Worm (Caenorhabditis elegans) whole organism, L2 larva: ENCODE measurements around the gene lin-42.

Source experiments
- C34F6.9 ChIP-seq: fragments of 150-350 bp; optimal IDR thresholded peaks from 2 replicates; lab custom pipeline; 2014; ENCODE audit warnings: missing biosample characterization, missing genetic modification characterization
- F13H6.1 ChIP-seq: sonication (generic microtip); optimal IDR thresholded peaks from 2 replicates; lab custom pipeline; 2016; ENCODE audit warnings: missing genetic modification characterization, missing compliant biosample characterization
- Y55F3AM.14 ChIP-seq: fragments of 200-800 bp; sonication (Bioruptor generic); optimal IDR thresholded peaks from 2 replicates; lab custom pipeline; 2018; ENCODE audit warnings: mild to moderate bottlenecking, missing genetic modification characterization, missing compliant biosample characterization
- ZK546.5 ChIP-seq: sonication (generic microtip); optimal IDR thresholded peaks from 2 replicates; lab custom pipeline; 2017; ENCODE audit warnings: missing biosample characterization, missing genetic modification characterization
- blmp-1 ChIP-seq: sonication (generic microtip); optimal IDR thresholded peaks from 2 replicates; lab custom pipeline; 2017; ENCODE audit warnings: missing genetic modification characterization, mild to moderate bottlenecking, missing compliant biosample characterization, antibody characterized with exemption, moderate library complexity; ENCODE audit not compliant: insufficient read depth
- ceh-16 ChIP-seq: fragments of 150-350 bp; optimal IDR thresholded peaks from 2 replicates; lab custom pipeline; 2014; ENCODE audit warnings: missing biosample characterization, missing genetic modification characterization
- ceh-82 ChIP-seq: fragments of 150-350 bp; optimal IDR thresholded peaks from 2 replicates; lab custom pipeline; 2014; ENCODE audit warnings: missing biosample characterization, missing genetic modification characterization
- crh-2 ChIP-seq: sonication (generic microtip); optimal IDR thresholded peaks from 2 replicates; lab custom pipeline; 2017; ENCODE audit warnings: missing biosample characterization, missing genetic modification characterization
- dmd-4 ChIP-seq: sonication (generic microtip); optimal IDR thresholded peaks from 2 replicates; lab custom pipeline; 2017; ENCODE audit warnings: missing biosample characterization, missing genetic modification characterization
- egl-27 ChIP-seq: sonication (generic microtip); optimal IDR thresholded peaks from 3 replicates; lab custom pipeline; 2017; ENCODE audit warnings: missing biosample characterization, missing genetic modification reagents, missing genetic modification characterization
- elt-1 ChIP-seq: fragments of 150-350 bp; optimal IDR thresholded peaks from 2 replicates; lab custom pipeline; 2014; ENCODE audit warnings: missing biosample characterization, missing genetic modification characterization
- fos-1 ChIP-seq: fragments of 150-350 bp; optimal IDR thresholded peaks from 2 replicates; lab custom pipeline; 2014; ENCODE audit warnings: missing biosample characterization, missing genetic modification characterization
- lin-11 ChIP-seq: fragments of 150-350 bp; sonication (generic microtip); optimal IDR thresholded peaks from 2 replicates; lab custom pipeline; 2014; ENCODE audit warnings: missing biosample characterization, missing genetic modification characterization, inconsistent platforms, mixed read lengths
- lin-13 ChIP-seq: fragments of 150-350 bp; optimal IDR thresholded peaks from 2 replicates; lab custom pipeline; 2014; ENCODE audit warnings: missing biosample characterization, missing genetic modification reagents, missing genetic modification characterization
- lin-39 ChIP-seq: fragments of 150-350 bp; optimal IDR thresholded peaks from 2 replicates; lab custom pipeline; 2014; ENCODE audit warnings: missing biosample characterization, missing genetic modification reagents, missing genetic modification characterization
- lsy-2 ChIP-seq, 2 experiments: fragments of 150-350 bp in 1 of 2; sonication (generic microtip) in 1 of 2; optimal IDR thresholded peaks; 2 replicates each; lab custom pipeline; 2014 to 2017; ENCODE audit warnings: missing biosample characterization in 2 of 2, missing genetic modification characterization in 2 of 2
- mab-5 ChIP-seq: fragments of 150-350 bp; optimal IDR thresholded peaks from 2 replicates; lab custom pipeline; 2014; ENCODE audit warnings: missing biosample characterization, missing genetic modification characterization
- mbf-1 ChIP-seq: sonication (generic microtip); optimal IDR thresholded peaks from 2 replicates; lab custom pipeline; 2017; ENCODE audit warnings: missing biosample characterization, missing genetic modification characterization
- mdl-1 ChIP-seq, 2 experiments: fragments of 150-350 bp in 1 of 2; sonication (generic microtip) in 1 of 2; optimal IDR thresholded peaks; 2 replicates each; lab custom pipeline; 2017; ENCODE audit warnings: missing biosample characterization in 2 of 2, missing genetic modification characterization in 2 of 2
- nhr-11 ChIP-seq: fragments of 150-350 bp; optimal IDR thresholded peaks from 2 replicates; lab custom pipeline; 2014; ENCODE audit warnings: missing biosample characterization, missing genetic modification characterization
- nhr-129 ChIP-seq: fragments of 150-350 bp; optimal IDR thresholded peaks from 2 replicates; lab custom pipeline; 2014; ENCODE audit warnings: missing biosample characterization, missing genetic modification characterization
- nhr-21 ChIP-seq: fragments of 150-350 bp; optimal IDR thresholded peaks from 2 replicates; lab custom pipeline; 2014; ENCODE audit warnings: missing biosample characterization, missing genetic modification characterization
- nhr-23 ChIP-seq: fragments of 150-350 bp; optimal IDR thresholded peaks from 2 replicates; lab custom pipeline; 2014; ENCODE audit warnings: missing biosample characterization, missing genetic modification reagents, missing genetic modification characterization
- nhr-237 ChIP-seq: fragments of 150-350 bp; optimal IDR thresholded peaks from 2 replicates; lab custom pipeline; 2014; ENCODE audit warnings: missing biosample characterization, missing genetic modification characterization
- nhr-25 ChIP-seq: fragments of 150-350 bp; sonication (generic microtip); optimal IDR thresholded peaks from 3 replicates; lab custom pipeline; 2014; ENCODE audit warnings: missing biosample characterization, missing genetic modification characterization
- nhr-6 ChIP-seq: fragments of 150-350 bp; optimal IDR thresholded peaks from 2 replicates; lab custom pipeline; 2014; ENCODE audit warnings: missing biosample characterization, missing genetic modification characterization
- nhr-77 ChIP-seq: fragments of 150-350 bp; optimal IDR thresholded peaks from 2 replicates; lab custom pipeline; 2014; ENCODE audit warnings: missing biosample characterization, missing genetic modification characterization
- peb-1 ChIP-seq: fragments of 150-350 bp; optimal IDR thresholded peaks from 2 replicates; lab custom pipeline; 2014; ENCODE audit warnings: missing biosample characterization, missing genetic modification characterization
- sem-4 ChIP-seq: fragments of 150-350 bp; optimal IDR thresholded peaks from 2 replicates; lab custom pipeline; 2014; ENCODE audit warnings: missing biosample characterization, missing genetic modification reagents, missing genetic modification characterization
- skn-1 ChIP-seq: sonication (generic microtip); optimal IDR thresholded peaks from 2 replicates; lab custom pipeline; 2017; ENCODE audit warnings: missing biosample characterization, missing genetic modification characterization
- sma-3 ChIP-seq: sonication (generic microtip); optimal IDR thresholded peaks from 2 replicates; lab custom pipeline; 2016; ENCODE audit warnings: missing genetic modification reagents, missing genetic modification characterization, missing compliant biosample characterization
- sma-9 ChIP-seq, 2 experiments: fragments of 150-350 bp in 1 of 2; sonication (generic microtip) in 1 of 2; optimal IDR thresholded peaks; 2 replicates each; lab custom pipeline; 2014 to 2016; ENCODE audit warnings: missing genetic modification characterization in 2 of 2, mild to moderate bottlenecking in 1 of 2, missing biosample characterization in 1 of 2, missing compliant biosample characterization in 1 of 2, missing genetic modification reagents in 1 of 2, moderate library complexity in 1 of 2
- snpc-4 ChIP-seq: fragments of 150-350 bp; optimal IDR thresholded peaks from 2 replicates; lab custom pipeline; 2014; ENCODE audit warnings: missing biosample characterization, missing genetic modification characterization
- unc-62 ChIP-seq: fragments of 150-350 bp; optimal IDR thresholded peaks from 2 replicates; lab custom pipeline; 2014; ENCODE audit warnings: missing biosample characterization, missing genetic modification reagents, missing genetic modification characterization
- zag-1 ChIP-seq: fragments of 150-350 bp; optimal IDR thresholded peaks from 2 replicates; lab custom pipeline; 2014; ENCODE audit warnings: missing biosample characterization, missing genetic modification characterization
- ztf-1 ChIP-seq: fragments of 200-800 bp; sonication (Bioruptor generic); conservative IDR thresholded peaks from 2 replicates; pipeline ENCODE4 v1.3.6; 2022; ENCODE audit warnings: missing genetic modification characterization, missing compliant biosample characterization
- ztf-11 ChIP-seq: sonication (generic microtip); optimal IDR thresholded peaks from 2 replicates; lab custom pipeline; 2017; ENCODE audit warnings: missing biosample characterization, missing genetic modification characterization
- ztf-4 ChIP-seq: fragments of 150-350 bp; optimal IDR thresholded peaks from 2 replicates; lab custom pipeline; 2014; ENCODE audit warnings: missing biosample characterization, missing genetic modification characterization

lin-42 gene

DNA sequence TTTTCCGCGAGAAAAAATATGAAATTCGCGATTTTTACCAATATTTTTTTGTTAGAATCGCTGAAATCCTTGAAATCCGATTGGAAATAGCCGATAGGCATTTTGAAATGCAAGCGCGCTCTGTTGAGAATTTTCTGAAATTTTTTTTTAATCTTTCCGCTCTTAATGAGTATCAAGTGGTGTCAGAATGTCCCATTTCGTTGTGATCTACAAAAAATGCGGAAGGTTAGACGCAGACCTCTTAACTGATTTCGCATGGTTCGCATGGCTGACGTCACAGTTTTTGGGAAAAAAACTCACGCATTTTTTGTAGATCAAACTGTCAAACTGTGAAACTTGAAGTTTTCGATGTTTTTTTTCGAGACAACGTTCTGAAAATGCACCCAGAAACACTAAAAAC, 19.7 kb upstream of the lin-42 start, which contains the start of gene srw-66:
Gene srw-66 (minus strand): TSS at position 101 of the 400 bp plus-strand sequence.
- TF ChIP-seq zag-1 (tag; lab: Kevin White, UChicago) = no peak
- no peak for TF ChIP-seq nhr-77 (tag; lab: Kevin White, UChicago)
- TF ChIP-seq egl-27 (tag; lab: Kevin White, UChicago) = no peak
- TF ChIP-seq mbf-1 (tag; lab: Kevin White, UChicago) = no peak

DNA sequence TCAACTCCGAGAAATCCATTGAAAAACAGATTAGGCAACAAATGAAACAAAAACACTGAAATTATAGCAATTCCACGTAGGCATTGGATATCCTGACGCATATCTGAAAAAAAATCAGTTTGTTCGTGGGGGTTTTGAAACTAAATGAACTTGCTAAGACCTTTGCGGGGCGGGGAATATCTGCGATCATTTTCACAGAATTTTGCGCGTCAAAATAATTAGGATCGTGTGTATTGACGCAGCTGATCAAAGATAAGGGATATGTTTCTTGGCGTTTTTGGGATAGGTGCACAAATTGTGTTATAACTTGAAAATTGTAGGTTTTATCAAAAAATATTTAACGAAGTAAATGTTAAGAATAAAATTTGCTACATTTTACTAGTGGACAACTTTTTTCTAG, 14.6 kb upstream of the lin-42 start, which contains the start of gene oac-30:
Gene oac-30 (minus strand): TSS at position 101 of the 400 bp plus-strand sequence.
- TF ChIP-seq nhr-11 (tag; lab: Kevin White, UChicago) = no peak
- TF ChIP-seq Y55F3AM.14 (GFP tag; lab: Kevin White, UChicago) = no peak
- no peak for TF ChIP-seq mbf-1 (tag; lab: Kevin White, UChicago)
- no peak for TF ChIP-seq sma-3 (GFP tag; lab: Kevin White, UChicago)
- TF ChIP-seq fos-1 (tag; lab: Kevin White, UChicago) = no peak
- no peak for TF ChIP-seq lsy-2 (tag; optimal IDR thresholded peaks at IDR 0.05; lab: Kevin White, UChicago)
- TF ChIP-seq mab-5 (tag; lab: Kevin White, UChicago) = no peak
- TF ChIP-seq nhr-77 (tag; lab: Kevin White, UChicago) = no peak
- TF ChIP-seq blmp-1 = no peak
- TF ChIP-seq skn-1 = no peak
- no peak for TF ChIP-seq sma-9 (GFP tag; optimal IDR thresholded peaks at IDR 0.05; lab: Kevin White, UChicago)
- no peak for TF ChIP-seq sma-9 (tag; optimal IDR thresholded peaks at IDR 0.05; lab: Kevin White, UChicago)
- no peak for TF ChIP-seq crh-2 (tag; lab: Kevin White, UChicago)
- no peak for TF ChIP-seq C34F6.9 (tag; lab: Kevin White, UChicago)
- TF ChIP-seq dmd-4 (tag; lab: Kevin White, UChicago) = no peak
- TF ChIP-seq ZK546.5 (tag; lab: Kevin White, UChicago) = no peak
- no peak for TF ChIP-seq nhr-23 (tag; lab: Kevin White, UChicago)
- TF ChIP-seq ceh-16 (tag; lab: Kevin White, UChicago) = no peak
- TF ChIP-seq peb-1 (tag; lab: Kevin White, UChicago) = no peak

DNA sequence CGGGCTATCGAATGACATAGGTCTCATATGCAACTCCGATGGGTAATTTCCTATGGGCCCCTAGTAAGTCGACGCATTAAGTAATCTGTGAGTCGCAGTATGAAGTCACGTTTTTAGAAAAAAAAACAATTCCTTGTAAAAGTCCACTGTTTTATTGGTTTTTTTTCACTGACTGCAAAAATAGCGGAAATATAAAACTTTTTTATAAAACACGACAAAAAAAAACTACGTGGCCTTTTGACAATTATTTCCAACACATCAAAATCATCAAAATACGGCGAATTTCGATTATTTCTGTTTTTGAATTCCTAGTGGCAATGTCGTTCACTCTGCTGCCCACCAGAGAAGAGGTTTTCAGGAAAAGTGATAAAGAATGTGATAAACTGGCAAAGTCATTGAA, 6.5 kb upstream of the lin-42 start, which contains the start of gene clpr-2:
Gene clpr-2 (plus strand): TSS at position 301 of the 400 bp plus-strand sequence.
- TF ChIP-seq lin-11 = no peak
- TF ChIP-seq ztf-11 (tag; lab: Kevin White, UChicago) = no peak
- TF ChIP-seq nhr-23 (tag; lab: Kevin White, UChicago) = no peak
- TF ChIP-seq sma-9 (GFP tag; optimal IDR thresholded peaks at IDR 0.05; lab: Kevin White, UChicago) = no peak
- no peak for TF ChIP-seq sma-9 (tag; optimal IDR thresholded peaks at IDR 0.05; lab: Kevin White, UChicago)
- TF ChIP-seq snpc-4 (tag; lab: Kevin White, UChicago) = no peak

DNA sequence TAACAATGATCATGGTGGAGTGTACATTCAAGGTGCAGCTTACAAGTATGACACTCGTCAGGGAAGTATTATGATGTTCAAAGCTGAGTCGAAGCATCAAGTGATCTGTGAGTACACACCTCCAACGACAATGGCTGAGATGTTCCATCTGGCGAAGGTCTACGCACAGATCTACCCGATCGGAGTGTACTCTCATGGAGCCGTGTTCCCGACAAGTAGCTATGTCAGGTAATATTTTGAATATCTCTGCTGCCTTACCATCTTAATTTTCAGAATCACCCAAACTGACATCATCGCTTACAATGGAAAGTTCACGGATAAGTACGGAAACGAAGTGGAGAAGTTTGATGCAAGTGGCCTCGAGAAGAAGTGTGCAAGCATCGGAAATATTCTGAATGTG, 4.6 kb upstream of the lin-42 start:
- no peak for TF ChIP-seq lin-39
- no peak for TF ChIP-seq mab-5 (tag; lab: Kevin White, UChicago)

DNA sequence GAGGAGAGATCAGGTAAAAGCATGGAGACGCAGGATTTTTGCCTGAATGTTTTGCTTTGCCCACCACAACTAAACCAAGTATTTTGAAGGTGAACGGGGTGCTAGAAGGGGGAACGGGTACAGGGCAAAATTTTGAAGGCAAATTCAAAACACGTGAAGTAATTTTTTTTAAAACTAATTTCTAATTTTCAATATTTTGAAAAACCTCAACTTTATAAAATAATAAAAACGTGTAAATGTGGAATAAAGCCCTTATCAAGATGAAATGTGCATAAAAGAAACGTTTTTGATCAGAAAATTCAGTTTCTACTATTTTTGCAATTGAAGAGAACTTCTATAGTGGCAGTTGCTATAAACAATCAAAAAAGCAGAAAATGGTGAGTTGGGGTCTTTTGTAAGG, 3.5 kb upstream of the lin-42 start, which contains the start of gene clec-119:
Gene clec-119 (plus strand): TSS at position 301 of the 400 bp plus-strand sequence.
- no peak for TF ChIP-seq lin-13
- no peak for TF ChIP-seq C34F6.9 (tag; lab: Kevin White, UChicago)
- TF ChIP-seq mdl-1 (tag; optimal IDR thresholded peaks at IDR 0.05; lab: Kevin White, UChicago) = no peak
- no peak for TF ChIP-seq ztf-11 (tag; lab: Kevin White, UChicago)
- TF ChIP-seq blmp-1 = no peak
- TF ChIP-seq fos-1 (tag; lab: Kevin White, UChicago) = no peak
- no peak for TF ChIP-seq ztf-4

DNA sequence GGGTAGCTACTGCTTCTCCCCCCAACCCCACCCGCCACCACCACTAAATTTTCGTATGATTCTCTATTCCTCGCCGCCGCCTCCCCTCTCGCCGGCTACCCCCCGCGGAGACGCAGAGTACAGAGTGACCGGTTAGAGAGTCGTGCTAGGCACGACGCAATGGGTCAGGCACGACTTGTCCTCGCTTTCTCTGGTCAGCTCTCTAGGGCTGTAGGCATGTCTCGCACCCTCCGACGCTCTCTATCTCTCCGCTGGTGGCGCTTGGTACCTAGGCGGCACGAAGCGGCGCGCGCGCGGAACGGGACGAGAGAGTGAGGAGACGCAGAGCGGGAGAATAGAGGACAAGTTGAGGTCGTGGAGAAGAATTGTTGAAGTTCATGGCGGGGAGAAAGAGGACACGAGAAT, 5.3 kb downstream of the lin-42 start:
- TF ChIP-seq fos-1 (tag; lab: Kevin White, UChicago) (peak; percentile 84), lin-11 (peak; percentile 39), mab-5 (tag; lab: Kevin White, UChicago) (peak; percentile 9), ceh-82 (tag; lab: Kevin White, UChicago) (peak; percentile 76), lin-13 (peak; percentile 61), nhr-6 (tag; lab: Kevin White, UChicago) (no peak), nhr-21 (peak; percentile 95), sem-4 (peak; percentile 72), F13H6.1 (peak; percentile 100), ztf-1 (GFP tag; lab: Robert Waterston, UW) (no peak), elt-1 (peak; percentile 43), peb-1 (tag; lab: Kevin White, UChicago) (no peak), C34F6.9 (tag; lab: Kevin White, UChicago) (peak; percentile 43), zag-1 (tag; lab: Kevin White, UChicago) (peak; percentile 91), dmd-4 (tag; lab: Kevin White, UChicago) (no peak), egl-27 (tag; lab: Kevin White, UChicago) (peak; percentile 86), sma-3 (GFP tag; lab: Kevin White, UChicago) (peak; percentile 89), ZK546.5 (tag; lab: Kevin White, UChicago) (no peak), blmp-1 (peak; percentile 82), unc-62 (GFP tag; lab: Kevin White, UChicago) (peak; percentile 65), mdl-1 (tag; optimal IDR thresholded peaks at IDR 0.05; lab: Kevin White, UChicago) (peak; percentile 87 to 90), lsy-2 (tag; optimal IDR thresholded peaks at IDR 0.05; lab: Kevin White, UChicago) (peak; percentile 32 to 85), nhr-77 (tag; lab: Kevin White, UChicago) (no peak), sma-9 (GFP tag; optimal IDR thresholded peaks at IDR 0.05; lab: Kevin White, UChicago) (peak; percentile 91), sma-9 (tag; optimal IDR thresholded peaks at IDR 0.05; lab: Kevin White, UChicago) (no peak), crh-2 (tag; lab: Kevin White, UChicago) (peak; percentile 46), nhr-25 (tag; lab: Kevin White, UChicago) (peak; percentile 94), nhr-129 (tag; lab: Kevin White, UChicago) (peak; percentile 53), nhr-237 (tag; lab: Kevin White, UChicago) (peak; percentile 52)
